Worm (Caenorhabditis elegans) whole organism, young adult: ENCODE results near the gene Y73C8B.2.

Experiments used
- B0261.1 ChIP-seq: sonication (generic microtip); optimal IDR thresholded peaks from 2 replicates; lab custom pipeline; 2016; ENCODE audit warnings: mild to moderate bottlenecking, missing genetic modification characterization, moderate library complexity, missing compliant biosample characterization
- C17E4.6 ChIP-seq: fragments of 200-800 bp; sonication (Bioruptor generic); IDR thresholded peaks from 2 replicates; pipeline ENCODE4 v1.3.6; 2022; ENCODE audit warnings: missing genetic modification reagents, missing genetic modification characterization, missing compliant biosample characterization
- ama-1 ChIP-seq, 3 experiments: fragments of 150-350 bp in 1 of 3; sonication (generic microtip) in 2 of 3; optimal IDR thresholded peaks; 2 replicates each; lab custom pipeline; 2014 to 2018; ENCODE audit warnings: missing biosample characterization in 2 of 3, missing genetic modification characterization in 2 of 3, missing genetic modification reagents in 2 of 3
- ceh-58 ChIP-seq: fragments of 200-800 bp; sonication (Bioruptor generic); IDR thresholded peaks from 2 replicates; pipeline ENCODE4 v1.3.6; 2022; ENCODE audit warnings: missing genetic modification characterization, missing compliant biosample characterization
- hrde-1 ChIP-seq: sonication (generic microtip); optimal IDR thresholded peaks from 2 replicates; lab custom pipeline; 2016; ENCODE audit warnings: missing genetic modification characterization, mild to moderate bottlenecking, missing compliant biosample characterization, moderate library complexity, missing genotype, missing genetic modification reagents, borderline replicate concordance
- lag-1 ChIP-seq: fragments of 200-800 bp; sonication (Bioruptor generic); IDR thresholded peaks from 2 replicates; pipeline ENCODE4 v1.3.6; 2022; ENCODE audit warnings: missing genetic modification reagents, missing genetic modification characterization, missing compliant biosample characterization
- lin-40 ChIP-seq: sonication (generic microtip); optimal IDR thresholded peaks from 2 replicates; lab custom pipeline; 2016; ENCODE audit warnings: missing genetic modification characterization, mild to moderate bottlenecking, missing compliant biosample characterization, missing genotype, missing genetic modification reagents
- nhr-90 ChIP-seq: sonication (generic microtip); optimal IDR thresholded peaks from 2 replicates; lab custom pipeline; 2016; ENCODE audit warnings: missing genotype, mild to moderate bottlenecking, missing genetic modification characterization, missing compliant biosample characterization
- snpc-4 ChIP-seq, 5 experiments: fragments of 150-350 bp in 1 of 5; sonication (generic microtip) in 4 of 5; optimal IDR thresholded peaks; 2 replicates each; lab custom pipeline; 2014 to 2018; ENCODE audit warnings: missing genetic modification characterization in 5 of 5, missing biosample characterization in 3 of 5, antibody characterized with exemption in 2 of 5, mild to moderate bottlenecking in 2 of 5, missing compliant biosample characterization in 2 of 5, missing genotype in 2 of 5, moderate library complexity in 2 of 5, missing genetic modification reagents in 1 of 5
- somi-1 ChIP-seq: fragments of 200-800 bp; sonication (Bioruptor generic); optimal IDR thresholded peaks from 2 replicates; lab custom pipeline; 2018; ENCODE audit warnings: mild to moderate bottlenecking, missing genetic modification characterization, missing compliant biosample characterization
- unc-62 ChIP-seq: fragments of 150-350 bp; optimal IDR thresholded peaks from 2 replicates; lab custom pipeline; 2014; ENCODE audit warnings: missing biosample characterization, missing genetic modification reagents, missing genetic modification characterization
- zfh-2 ChIP-seq: fragments of 200-800 bp; sonication (Bioruptor generic); conservative IDR thresholded peaks from 2 replicates; pipeline ENCODE4 v1.3.6; 2022; ENCODE audit warnings: missing genetic modification reagents, missing genetic modification characterization, missing compliant biosample characterization

ce11 chrV:3194952-3195450 lies at the start of gene Y73C8B.2:
- TF ChIP-seq nhr-90, result no peak
- no peak for TF ChIP-seq snpc-4 (GFP tag; optimal IDR thresholded peaks at IDR 0.05; lab: Kevin White, UChicago)
- TF ChIP-seq snpc-4 (tag; optimal IDR thresholded peaks at IDR 0.05; lab: Kevin White, UChicago), result no peak
- TF ChIP-seq somi-1, result no peak
- no peak for TF ChIP-seq lin-40 (tag; lab: Kevin White, UChicago)
- TF ChIP-seq ama-1 (optimal IDR thresholded peaks at IDR 0.05; lab: Kevin White, UChicago), result no peak
- no peak for TF ChIP-seq ama-1 (GFP tag; optimal IDR thresholded peaks at IDR 0.05; lab: Kevin White, UChicago)
- no peak for TF ChIP-seq ceh-58 (GFP tag; lab: Robert Waterston, UW)
- TF ChIP-seq unc-62 (GFP tag; lab: Kevin White, UChicago), result no peak
- TF ChIP-seq lag-1 (GFP tag; lab: Robert Waterston, UW), result no peak
- no peak for TF ChIP-seq C17E4.6 (GFP tag; lab: Robert Waterston, UW)
- no peak for TF ChIP-seq hrde-1 (tag; lab: Kevin White, UChicago)
- no peak for TF ChIP-seq B0261.1 (tag; lab: Kevin White, UChicago)
- TF ChIP-seq zfh-2, result no peak
